Worm (Caenorhabditis elegans): ENCODE measurements around the gene B0464.9.

DNA sequence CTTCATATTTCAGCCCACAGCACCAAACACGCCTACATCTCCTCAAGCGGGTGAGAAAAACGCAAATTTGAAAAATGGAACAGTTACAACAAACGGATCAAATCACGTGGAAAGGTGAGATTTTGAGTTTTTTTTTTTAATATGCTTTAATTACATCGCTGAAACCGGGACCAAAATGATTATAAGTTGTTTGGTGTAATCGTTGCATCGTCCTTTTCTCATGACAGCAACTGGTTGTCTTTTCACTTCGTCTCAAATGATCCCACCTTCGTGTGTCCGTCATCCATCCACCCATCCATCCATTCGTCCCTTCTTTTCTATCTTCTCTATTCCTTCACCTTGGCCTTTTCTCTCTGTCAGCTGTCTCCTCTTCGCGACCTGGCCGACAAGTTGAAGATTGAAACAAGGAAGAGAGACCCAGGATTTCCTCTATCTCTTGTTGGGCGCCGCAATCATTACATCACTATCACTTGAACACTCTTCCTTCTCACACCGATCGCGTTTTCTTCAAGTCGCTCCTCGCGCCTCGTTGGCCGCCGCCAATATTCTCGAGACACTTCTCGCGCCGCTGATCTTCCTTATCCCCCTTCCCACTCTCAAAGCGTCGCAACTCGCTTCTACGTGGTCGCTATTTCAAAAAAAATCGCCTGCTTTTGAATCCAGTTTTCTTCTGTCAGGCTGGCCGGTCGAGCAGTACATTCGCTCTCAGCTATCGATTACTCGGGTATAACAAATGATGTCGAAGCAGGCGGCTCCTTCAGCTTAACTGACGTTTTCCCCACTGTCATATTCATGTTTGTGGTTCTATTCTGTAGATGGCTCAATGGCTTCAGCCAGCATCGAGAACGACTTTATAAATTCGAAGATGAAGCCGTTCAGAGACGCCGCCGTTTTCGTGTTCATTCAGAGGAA lies 8.1 kb upstream of the B0464.9 start:
- TF ChIP-seq klf-2 (GFP tag; conservative IDR thresholded peaks at IDR 0.05) (no peak), ztf-29 (GFP tag; IDR thresholded peaks at IDR 0.05) (no peak), cog-1 (tag; optimal IDR thresholded peaks at IDR 0.05) (no peak), T22C8.4 (GFP tag; IDR thresholded peaks at IDR 0.05) (0 out of 2 replicates have a peak, but pooled peaks have one; percentile 21), tab-1 (GFP tag; IDR thresholded peaks at IDR 0.05) (no peak), flt-1 (GFP tag; IDR thresholded peaks at IDR 0.05) (no peak), ref-1 (GFP tag; conservative IDR thresholded peaks at IDR 0.05) (no peak), med-1 (GFP tag; optimal IDR thresholded peaks at IDR 0.05; ENCODE audit: insufficient read depth) (no peak)
